Worm (Caenorhabditis elegans) whole organism, late embryonic: ENCODE data around the gene Y1B5A.1.

Experiments
- C08G9.2 ChIP-seq: sonication (generic microtip); optimal IDR thresholded peaks from 2 replicates; lab custom pipeline; 2016; ENCODE audit warnings: mild to moderate bottlenecking, missing genetic modification characterization, moderate library complexity, missing compliant biosample characterization
- F13H6.1 ChIP-seq: sonication (generic microtip); optimal IDR thresholded peaks from 2 replicates; lab custom pipeline; 2016; ENCODE audit warnings: missing genetic modification characterization, missing compliant biosample characterization
- ama-1 ChIP-seq: fragments of 150-350 bp; optimal IDR thresholded peaks from 2 replicates; lab custom pipeline; 2014
- ceh-14 ChIP-seq: sonication (generic microtip); optimal IDR thresholded peaks from 2 replicates; lab custom pipeline; 2016; ENCODE audit warnings: missing genotype, missing genetic modification characterization, missing compliant biosample characterization
- ceh-18 ChIP-seq: sonication (generic microtip); optimal IDR thresholded peaks from 2 replicates; lab custom pipeline; 2016; ENCODE audit warnings: missing genetic modification characterization, missing compliant biosample characterization
- ceh-19 ChIP-seq: fragments of 200-800 bp; sonication (Bioruptor generic); optimal IDR thresholded peaks from 2 replicates; lab custom pipeline; 2018; ENCODE audit warnings: mild to moderate bottlenecking, missing genetic modification characterization, missing compliant biosample characterization
- ceh-2 ChIP-seq: sonication (generic microtip); optimal IDR thresholded peaks from 2 replicates; lab custom pipeline; 2016; ENCODE audit warnings: missing genotype, missing genetic modification characterization, missing compliant biosample characterization
- ceh-30 ChIP-seq: fragments of 150-350 bp; optimal IDR thresholded peaks from 2 replicates; lab custom pipeline; 2014; ENCODE audit warnings: missing biosample characterization, missing genetic modification characterization
- ceh-31 ChIP-seq: sonication (generic microtip); optimal IDR thresholded peaks from 2 replicates; lab custom pipeline; 2016; ENCODE audit warnings: missing genetic modification characterization, missing compliant biosample characterization
- ceh-34 ChIP-seq: sonication (generic microtip); optimal IDR thresholded peaks from 2 replicates; lab custom pipeline; 2016; ENCODE audit warnings: mild to moderate bottlenecking, missing genetic modification characterization, missing compliant biosample characterization
- ceh-45 ChIP-seq: fragments of 200-800 bp; sonication (Bioruptor generic); IDR thresholded peaks from 2 replicates; pipeline ENCODE4 v1.3.6; 2022; ENCODE audit warnings: missing genetic modification reagents, missing genetic modification characterization, missing compliant biosample characterization
- ceh-48 ChIP-seq: sonication (generic microtip); optimal IDR thresholded peaks from 2 replicates; lab custom pipeline; 2016; ENCODE audit warnings: missing genetic modification characterization, inconsistent platforms, missing compliant biosample characterization
- ceh-6 ChIP-seq: fragments of 200-800 bp; sonication (Bioruptor generic); optimal IDR thresholded peaks from 2 replicates; lab custom pipeline; 2018; ENCODE audit warnings: mild to moderate bottlenecking, missing genetic modification characterization, missing compliant biosample characterization
- che-1 ChIP-seq: sonication (generic microtip); optimal IDR thresholded peaks from 2 replicates; lab custom pipeline; 2016; ENCODE audit warnings: mild to moderate bottlenecking, missing genetic modification characterization, missing compliant biosample characterization
- dmd-4 ChIP-seq: sonication (generic microtip); optimal IDR thresholded peaks from 2 replicates; lab custom pipeline; 2016; ENCODE audit warnings: borderline replicate concordance, missing genetic modification characterization, missing compliant biosample characterization
- dve-1 ChIP-seq: sonication (generic microtip); optimal IDR thresholded peaks from 2 replicates; lab custom pipeline; 2017; ENCODE audit warnings: antibody characterized with exemption, mild to moderate bottlenecking, missing genetic modification characterization, missing compliant biosample characterization
- elt-2 ChIP-seq: sonication (generic microtip); optimal IDR thresholded peaks from 2 replicates; lab custom pipeline; 2016; ENCODE audit warnings: missing genetic modification reagents, missing genetic modification characterization, missing compliant biosample characterization
- eyg-1 ChIP-seq: sonication (generic microtip); optimal IDR thresholded peaks from 2 replicates; lab custom pipeline; 2016; ENCODE audit warnings: missing genotype, missing genetic modification characterization, missing compliant biosample characterization
- fkh-6 ChIP-seq: sonication (generic microtip); optimal IDR thresholded peaks from 2 replicates; lab custom pipeline; 2016; ENCODE audit warnings: missing genetic modification characterization, missing compliant biosample characterization
- gmeb-2 ChIP-seq: sonication (generic microtip); optimal IDR thresholded peaks from 2 replicates; lab custom pipeline; 2016; ENCODE audit warnings: missing genetic modification characterization, inconsistent platforms, missing compliant biosample characterization
- hlh-13 ChIP-seq: fragments of 200-800 bp; sonication (Bioruptor generic); optimal IDR thresholded peaks from 2 replicates; lab custom pipeline; 2018; ENCODE audit warnings: mild to moderate bottlenecking, missing genetic modification characterization, missing compliant biosample characterization
- hlh-15 ChIP-seq: sonication (generic microtip); optimal IDR thresholded peaks from 2 replicates; lab custom pipeline; 2016; ENCODE audit warnings: missing genetic modification characterization, missing compliant biosample characterization
- hlh-30 ChIP-seq: sonication (generic microtip); optimal IDR thresholded peaks from 2 replicates; lab custom pipeline; 2017; ENCODE audit warnings: antibody characterized with exemption, missing genetic modification characterization, missing compliant biosample characterization; ENCODE audit not compliant: insufficient read depth
- hlh-8 ChIP-seq: sonication (generic microtip); optimal IDR thresholded peaks from 2 replicates; lab custom pipeline; 2016; ENCODE audit warnings: missing genotype, missing genetic modification characterization, missing compliant biosample characterization
- lim-6 ChIP-seq: sonication (generic microtip); optimal IDR thresholded peaks from 2 replicates; lab custom pipeline; 2016; ENCODE audit warnings: missing genetic modification characterization, missing compliant biosample characterization
- mec-3 ChIP-seq: sonication (generic microtip); optimal IDR thresholded peaks from 2 replicates; lab custom pipeline; 2016; ENCODE audit warnings: borderline replicate concordance, missing genetic modification characterization, missing compliant biosample characterization
- nfya-1 ChIP-seq: sonication (generic microtip); optimal IDR thresholded peaks from 2 replicates; lab custom pipeline; 2017; ENCODE audit warnings: missing genetic modification characterization, mild to moderate bottlenecking, missing compliant biosample characterization, antibody characterized with exemption, moderate library complexity
- nhr-232 ChIP-seq: sonication (generic microtip); optimal IDR thresholded peaks from 2 replicates; lab custom pipeline; 2016; ENCODE audit warnings: missing genetic modification characterization, missing compliant biosample characterization
- npax-4 ChIP-seq: sonication (generic microtip); optimal IDR thresholded peaks from 2 replicates; lab custom pipeline; 2016; ENCODE audit warnings: missing genetic modification characterization, missing compliant biosample characterization
- odd-2 ChIP-seq: sonication (generic microtip); optimal IDR thresholded peaks from 2 replicates; lab custom pipeline; 2017; ENCODE audit warnings: antibody characterized with exemption, mild to moderate bottlenecking, missing genetic modification characterization, missing compliant biosample characterization
- pat-9 ChIP-seq: fragments of 200-800 bp; sonication (Bioruptor generic); optimal IDR thresholded peaks from 2 replicates; lab custom pipeline; 2018; ENCODE audit warnings: mild to moderate bottlenecking, missing genetic modification characterization, moderate library complexity, missing compliant biosample characterization
- pax-1 ChIP-seq: fragments of 150-350 bp; optimal IDR thresholded peaks from 2 replicates; lab custom pipeline; 2014; ENCODE audit warnings: missing biosample characterization, missing genetic modification characterization
- pha-2 ChIP-seq: sonication (generic microtip); optimal IDR thresholded peaks from 2 replicates; lab custom pipeline; 2017; ENCODE audit warnings: mild to moderate bottlenecking, missing genetic modification characterization, missing compliant biosample characterization
- pqm-1 ChIP-seq: sonication (generic microtip); optimal IDR thresholded peaks from 2 replicates; lab custom pipeline; 2016; ENCODE audit warnings: missing genetic modification characterization, missing compliant biosample characterization
- ref-2 ChIP-seq: sonication (generic microtip); optimal IDR thresholded peaks from 2 replicates; lab custom pipeline; 2016; ENCODE audit warnings: missing genetic modification characterization, missing compliant biosample characterization
- sdc-2 ChIP-seq: sonication (generic microtip); optimal IDR thresholded peaks from 2 replicates; lab custom pipeline; 2016; ENCODE audit warnings: missing genotype, missing genetic modification characterization, missing compliant biosample characterization
- sox-4 ChIP-seq: sonication (generic microtip); optimal IDR thresholded peaks from 2 replicates; lab custom pipeline; 2017; ENCODE audit warnings: mild to moderate bottlenecking, missing genetic modification characterization, inconsistent platforms, missing compliant biosample characterization
- tbx-2 ChIP-seq: sonication (generic microtip); optimal IDR thresholded peaks from 2 replicates; lab custom pipeline; 2016; ENCODE audit warnings: missing genetic modification characterization, missing compliant biosample characterization
- tbx-7 ChIP-seq: sonication (generic microtip); optimal IDR thresholded peaks from 2 replicates; lab custom pipeline; 2016; ENCODE audit warnings: missing genotype, missing genetic modification characterization, missing compliant biosample characterization
- unc-3 ChIP-seq, 2 experiments: fragments of 200-800 bp in 1 of 2; sonication (Bioruptor generic) in 1 of 2; sonication (generic microtip) in 1 of 2; conservative IDR thresholded peaks in 1 of 2; optimal IDR thresholded peaks in 1 of 2; 2 replicates each; pipeline versions ENCODE4 v1.3.6 to Lab custom; 2016 to 2022; ENCODE audit warnings: missing compliant biosample characterization in 2 of 2, missing genetic modification characterization in 2 of 2, missing genetic modification reagents in 1 of 2
- unc-42 ChIP-seq: sonication (generic microtip); optimal IDR thresholded peaks from 2 replicates; lab custom pipeline; 2016; ENCODE audit warnings: missing genotype, missing genetic modification characterization, missing compliant biosample characterization
- unc-55 ChIP-seq: sonication (generic microtip); optimal IDR thresholded peaks from 2 replicates; lab custom pipeline; 2017; ENCODE audit warnings: missing biosample characterization, missing genetic modification reagents, missing genetic modification characterization
- zip-5 ChIP-seq: sonication (generic microtip); optimal IDR thresholded peaks from 2 replicates; lab custom pipeline; 2016; ENCODE audit warnings: missing genetic modification characterization, missing compliant biosample characterization

Gene Y1B5A.1

DNA sequence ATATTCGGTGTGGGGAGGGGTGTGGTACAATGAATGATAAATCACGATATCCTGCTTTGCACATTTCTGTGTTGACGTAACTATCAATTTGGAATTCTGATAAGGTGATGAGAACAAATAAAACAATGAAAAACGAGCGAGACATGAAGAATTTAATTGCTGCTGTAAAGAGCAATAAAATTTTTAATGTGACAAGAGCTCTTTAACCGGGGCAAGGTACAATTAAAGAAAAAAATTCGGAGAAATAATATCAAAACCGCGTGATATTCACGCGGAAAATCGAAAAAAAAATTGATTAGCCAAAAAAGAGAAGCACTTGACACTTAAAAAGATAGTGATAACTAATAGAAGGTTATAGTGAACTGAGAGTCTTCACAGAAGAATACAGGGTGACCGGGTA, 23.9 kb upstream of the Y1B5A.1 start:
- TF ChIP-seq pat-9 (tag; lab: Kevin White, UChicago) (no peak), dve-1 (tag; lab: Kevin White, UChicago) (no peak), dmd-4 (tag; lab: Kevin White, UChicago) (no peak), zip-5 (no peak), che-1 (tag; lab: Kevin White, UChicago) (no peak), ama-1 (lab: Kevin White, UChicago) (no peak), hlh-13 (GFP tag; lab: Kevin White, UChicago) (no peak), unc-3 (GFP tag; conservative IDR thresholded peaks at IDR 0.05; lab: Robert Waterston, UW) (no peak), unc-3 (tag; optimal IDR thresholded peaks at IDR 0.05; lab: Kevin White, UChicago) (no peak)
- TF ChIP-seq, all 69 proteins: peak for 0

DNA sequence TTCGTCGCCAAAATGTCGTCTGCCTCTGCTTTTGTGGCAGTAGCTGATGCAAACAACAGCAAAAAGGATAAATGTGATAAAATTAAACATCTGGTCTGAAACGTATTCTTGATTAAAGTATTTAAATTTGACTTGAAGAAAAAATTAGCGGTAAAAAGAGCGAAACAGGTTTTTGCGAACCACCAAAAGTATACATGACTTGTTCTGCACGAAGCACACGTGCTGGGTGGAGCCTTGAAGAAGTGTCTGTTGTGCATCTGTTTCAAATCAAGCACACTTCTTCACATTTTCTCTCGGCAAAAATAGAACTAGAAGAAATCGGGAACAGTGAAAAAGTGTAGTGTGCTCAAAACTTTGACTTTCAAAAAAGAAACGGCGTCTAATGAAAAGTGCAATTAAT, 21.9 kb upstream of the Y1B5A.1 start, which contains the start of gene B0403.3:
B0403.3 (minus strand) TSS at position 101 of the 400 bp plus-strand sequence.
- no peak for TF ChIP-seq ceh-6 (GFP tag; lab: Kevin White, UChicago)
- no peak for TF ChIP-seq odd-2 (tag; lab: Kevin White, UChicago)
- TF ChIP-seq elt-2 (tag; lab: Kevin White, UChicago): no peak

DNA sequence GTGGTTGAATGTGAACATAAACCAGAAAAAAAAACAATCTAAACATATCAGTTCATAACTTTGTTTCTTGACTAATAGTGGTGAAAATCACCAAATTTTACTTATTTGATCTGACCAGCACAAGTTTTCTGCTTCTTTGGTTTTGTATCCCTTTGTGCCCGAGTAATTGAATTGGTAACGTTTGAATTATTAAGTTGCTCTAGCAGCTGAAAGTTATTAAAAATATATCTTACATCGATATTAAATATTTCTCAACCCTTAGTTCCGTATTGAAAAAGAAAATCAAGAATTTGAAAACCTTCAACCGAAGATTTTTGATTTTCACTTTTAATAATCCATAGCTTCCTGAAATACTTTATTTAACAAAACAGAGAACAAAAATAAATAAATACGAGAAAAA, 19.2 kb upstream of the Y1B5A.1 start:
- TF ChIP-seq pax-1 (tag; lab: Kevin White, UChicago) (no peak), unc-55 (no peak), ceh-34 (no peak), sdc-2 (tag; lab: Kevin White, UChicago) (no peak), dve-1 (tag; lab: Kevin White, UChicago) (no peak), ceh-19 (GFP tag; lab: Kevin White, UChicago) (no peak), hlh-30 (no peak), zip-5 (no peak), gmeb-2 (tag; lab: Kevin White, UChicago) (no peak), mec-3 (no peak), npax-4 (tag; lab: Kevin White, UChicago) (no peak), ceh-45 (GFP tag; lab: Robert Waterston, UW) (no peak), nfya-1 (tag; lab: Kevin White, UChicago) (no peak), nhr-232 (no peak), ref-2 (tag; lab: Kevin White, UChicago) (no peak)
- TF ChIP-seq, all 69 proteins: peak for 0

DNA sequence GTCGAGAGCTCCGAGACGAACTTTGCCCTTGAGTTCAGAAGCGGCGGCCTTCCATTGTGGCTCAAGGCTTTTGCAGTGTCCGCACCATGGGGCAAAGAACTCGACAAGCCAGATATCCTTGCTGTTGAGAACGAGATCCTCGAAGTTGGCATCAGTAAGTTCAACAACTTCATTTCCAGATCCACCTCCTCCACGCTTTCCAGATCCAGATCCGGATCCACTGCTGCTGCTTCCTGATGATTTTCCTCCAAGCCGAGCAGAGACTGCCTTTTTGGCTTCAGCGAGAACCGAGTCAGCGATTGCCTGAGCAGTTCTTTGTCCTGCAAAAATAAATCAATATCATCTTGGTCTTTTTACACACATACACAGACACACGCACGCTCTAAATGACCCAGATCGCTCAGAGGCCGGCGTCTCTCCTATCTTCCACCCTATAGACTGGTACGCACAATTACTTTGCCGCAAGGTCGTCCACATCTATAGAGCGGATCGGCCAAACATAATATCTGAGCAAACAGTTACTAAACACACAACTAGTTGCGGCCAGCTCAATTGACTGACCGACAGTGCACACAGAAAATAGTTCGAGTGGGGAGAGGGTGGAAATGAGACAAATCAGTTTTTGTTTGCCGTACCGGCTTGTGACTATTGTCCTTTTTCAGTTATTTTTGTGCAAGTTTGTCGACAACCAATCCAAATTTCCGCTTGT, 17.8 kb upstream of the Y1B5A.1 start:
- no peak for TF ChIP-seq C08G9.2 (tag; lab: Kevin White, UChicago)
- peak; percentile 39 for TF ChIP-seq pha-2
- TF ChIP-seq mec-3: no peak
- no peak for TF ChIP-seq fkh-6 (tag; lab: Kevin White, UChicago)

DNA sequence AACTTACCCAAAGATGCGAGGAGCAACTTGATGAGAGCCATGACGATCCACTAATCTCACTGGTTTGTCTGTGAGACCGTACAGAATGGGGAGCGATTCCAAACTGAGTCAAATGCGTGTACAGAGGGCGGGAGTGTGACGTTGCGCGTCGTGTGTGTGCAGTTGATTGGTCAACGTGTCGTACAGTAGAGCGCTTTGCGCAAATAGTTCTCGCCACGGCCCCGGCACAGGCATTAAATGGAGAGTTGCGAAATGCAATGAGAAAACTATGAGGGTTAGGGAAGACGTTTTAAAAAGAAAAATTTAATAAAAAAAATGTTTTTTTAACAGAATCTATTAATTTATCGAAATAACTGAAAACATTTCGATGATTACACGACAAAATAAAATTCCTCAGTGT, 16.8 kb upstream of the Y1B5A.1 start, which contains the start of gene pdi-6:
pdi-6 (minus strand) TSS at position 164 of the 400 bp plus-strand sequence.
- TF ChIP-seq ama-1 (lab: Kevin White, UChicago): no peak
- TF ChIP-seq nfya-1 (tag; lab: Kevin White, UChicago): peak; percentile 100
- TF ChIP-seq fkh-6 (tag; lab: Kevin White, UChicago): peak; percentile 47
- TF ChIP-seq tbx-7 (tag; lab: Kevin White, UChicago): peak; percentile 59
- TF ChIP-seq unc-42 (tag; lab: Kevin White, UChicago): peak; percentile 68
- TF ChIP-seq pqm-1 (tag; lab: Kevin White, UChicago): peak; percentile 27
- peak; percentile 48 for TF ChIP-seq dve-1 (tag; lab: Kevin White, UChicago)
- peak; percentile 42 for TF ChIP-seq ceh-18 (tag; lab: Kevin White, UChicago)
- TF ChIP-seq sox-4: peak; percentile 20
- TF ChIP-seq odd-2 (tag; lab: Kevin White, UChicago): no peak
- no peak for TF ChIP-seq hlh-15 (tag; lab: Kevin White, UChicago)
- TF ChIP-seq sdc-2 (tag; lab: Kevin White, UChicago): peak; percentile 48
- TF ChIP-seq ceh-2 (tag; lab: Kevin White, UChicago): peak; percentile 81
- TF ChIP-seq ceh-31 (tag; lab: Kevin White, UChicago): peak; percentile 94
- TF ChIP-seq eyg-1: peak; percentile 20
- no peak for TF ChIP-seq lim-6 (tag; lab: Kevin White, UChicago)
- TF ChIP-seq hlh-13 (GFP tag; lab: Kevin White, UChicago): no peak
- TF ChIP-seq hlh-30: peak; percentile 63
- TF ChIP-seq pat-9 (tag; lab: Kevin White, UChicago): no peak
- TF ChIP-seq ref-2 (tag; lab: Kevin White, UChicago): peak; percentile 49
- TF ChIP-seq F13H6.1 (tag; lab: Kevin White, UChicago): peak; percentile 47
- TF ChIP-seq ceh-30: no peak
- TF ChIP-seq ceh-48 (tag; lab: Kevin White, UChicago): no peak
- peak; percentile 70 for TF ChIP-seq hlh-8 (tag; lab: Kevin White, UChicago)
- TF ChIP-seq ceh-14 (tag; lab: Kevin White, UChicago): peak; percentile 25
- TF ChIP-seq tbx-2 (tag; lab: Kevin White, UChicago): peak; percentile 89
